Fruit fly (Drosophila melanogaster) S2 (cell line): Measurements from ENCODE around the gene Spc25.

ENCODE experiments used
- CG8478 ChIP-seq: fragments of >200 bp; optimal IDR thresholded peaks from 2 replicates; lab custom pipeline; 2018
- CTCF ChIP-seq, 2 experiments: fragments of >200 bp; optimal IDR thresholded peaks; 2 replicates each; lab custom pipeline; 2018

Gene Spc25

dm6 chr3R:12981334-12982166, 20.0 kb downstream of the Spc25 start:
- TF ChIP-seq CG8478 (no peak), CTCF (optimal IDR thresholded peaks at IDR 0.05; lab: Kevin White, UChicago) (no peak)

- no peak for TF ChIP-seq CTCF (optimal IDR thresholded peaks at IDR 0.05; lab: Kevin White, UChicago)
- TF ChIP-seq CG8478 = no peak
Observed at dm6 chr3R:12982167-12982981, 20.8 kb downstream of the Spc25 start.

dm6 chr3R:12982982-12983633, 21.6 kb downstream of the Spc25 start:
- no peak for TF ChIP-seq CTCF (optimal IDR thresholded peaks at IDR 0.05; lab: Kevin White, UChicago)
- no peak for TF ChIP-seq CG8478

dm6 chr3R:12985828-12986530, 24.4 kb downstream of the Spc25 start, which contains the start of gene CG31342:
Gene CG31342, plus strand, starts transcription at chr3R:12986041.
- TF ChIP-seq CG8478 (no peak), CTCF (optimal IDR thresholded peaks at IDR 0.05; lab: Kevin White, UChicago) (no peak)

- TF ChIP-seq CTCF (optimal IDR thresholded peaks at IDR 0.05; lab: Kevin White, UChicago) (no peak), CG8478 (no peak)
Observed at dm6 chr3R:12988411-12988810, 26.9 kb downstream of the Spc25 start, which contains the start of gene CG14383. Gene CG14383, minus strand, starts transcription at chr3R:12988511.

- TF ChIP-seq CTCF (optimal IDR thresholded peaks at IDR 0.05; lab: Kevin White, UChicago) (no peak), CG8478 (no peak)
Observed at dm6 chr3R:12993018-12993417, 31.5 kb downstream of the Spc25 start, which contains the start of gene yellow-f. Gene yellow-f, minus strand, starts transcription at chr3R:12993201.

- TF ChIP-seq CG8478 (no peak), CTCF (optimal IDR thresholded peaks at IDR 0.05; lab: Kevin White, UChicago) (no peak)
Observed at dm6 chr3R:12995047-12995446, 33.5 kb downstream of the Spc25 start, which contains the start of gene yellow-f2. Gene yellow-f2, minus strand, starts transcription at chr3R:12995147.

- no peak for TF ChIP-seq CG8478
- no peak for TF ChIP-seq CTCF (optimal IDR thresholded peaks at IDR 0.05; lab: Kevin White, UChicago)
Observed at dm6 chr3R:12995522-12995921, 34.0 kb downstream of the Spc25 start, which contains the start of gene CG7488. Gene CG7488, plus strand, starts transcription at chr3R:12995620.

dm6 chr3R:12997550-12998233, 36.1 kb downstream of the Spc25 start, which contains the start of the genes CG17327, CG44194 and CG7518:
Gene CG17327, minus strand, starts transcription at chr3R:12997726.
Gene CG44194, minus strand, starts transcription at chr3R:12997726.
Gene CG7518, plus strand, starts transcription at chr3R:12998089.
- TF ChIP-seq CG8478 = no peak

dm6 chr3R:12998234-12998591, 36.7 kb downstream of the Spc25 start:
- TF ChIP-seq CTCF (optimal IDR thresholded peaks at IDR 0.05; lab: Kevin White, UChicago) (no peak), CG8478 (no peak)

dm6 chr3R:13009595-13009994, 48.0 kb downstream of the Spc25 start, which contains the start of gene CG11656:
Gene CG11656, plus strand, starts transcription at chr3R:13009895.
- no peak for TF ChIP-seq CG8478
- no peak for TF ChIP-seq CTCF (optimal IDR thresholded peaks at IDR 0.05; lab: Kevin White, UChicago)

- TF ChIP-seq CTCF (optimal IDR thresholded peaks at IDR 0.05; lab: Kevin White, UChicago) (no peak), CG8478 (no peak)
Observed at dm6 chr3R:13010905-13011620, 49.5 kb downstream of the Spc25 start, which contains the start of gene CG8031. Gene CG8031, minus strand, starts transcription at chr3R:13011310.

- TF ChIP-seq CTCF (optimal IDR thresholded peaks at IDR 0.05; lab: Kevin White, UChicago) = no peak
- TF ChIP-seq CG8478 = no peak
Observed at dm6 chr3R:13011621-13011963, 50.0 kb downstream of the Spc25 start, which contains the start of gene CtBP. Gene CtBP, plus strand, starts transcription at chr3R:13011649.
